Worm (Caenorhabditis elegans) whole organism, L3 larva: Measurements from ENCODE around the gene F42A10.9.

Experiments
- ceh-82 ChIP-seq: fragments of 150-350 bp; optimal IDR thresholded peaks from 2 replicates; lab custom pipeline; 2014; ENCODE audit warnings: missing biosample characterization, missing genetic modification characterization
- elt-3 ChIP-seq, 3 experiments: fragments of 150-350 bp in 1 of 3; sonication (generic microtip) in 2 of 3; optimal IDR thresholded peaks; 2 replicates in 2 of 3; 4 replicates in 1 of 3; lab custom pipeline; 2014 to 2017; ENCODE audit warnings: missing biosample characterization in 3 of 3, missing genetic modification characterization in 3 of 3
- lin-15B ChIP-seq: fragments of 150-350 bp; optimal IDR thresholded peaks from 2 replicates; lab custom pipeline; 2014; ENCODE audit warnings: missing biosample characterization, missing genetic modification characterization
- mdl-1 ChIP-seq: fragments of 150-350 bp; optimal IDR thresholded peaks from 2 replicates; lab custom pipeline; 2014; ENCODE audit warnings: missing biosample characterization, missing genetic modification characterization
- nhr-237 ChIP-seq: fragments of 150-350 bp; optimal IDR thresholded peaks from 2 replicates; lab custom pipeline; 2014; ENCODE audit warnings: missing biosample characterization, missing genetic modification characterization
- zag-1 ChIP-seq: fragments of 150-350 bp; optimal IDR thresholded peaks from 2 replicates; lab custom pipeline; 2014; ENCODE audit warnings: missing biosample characterization, missing genetic modification characterization

DNA sequence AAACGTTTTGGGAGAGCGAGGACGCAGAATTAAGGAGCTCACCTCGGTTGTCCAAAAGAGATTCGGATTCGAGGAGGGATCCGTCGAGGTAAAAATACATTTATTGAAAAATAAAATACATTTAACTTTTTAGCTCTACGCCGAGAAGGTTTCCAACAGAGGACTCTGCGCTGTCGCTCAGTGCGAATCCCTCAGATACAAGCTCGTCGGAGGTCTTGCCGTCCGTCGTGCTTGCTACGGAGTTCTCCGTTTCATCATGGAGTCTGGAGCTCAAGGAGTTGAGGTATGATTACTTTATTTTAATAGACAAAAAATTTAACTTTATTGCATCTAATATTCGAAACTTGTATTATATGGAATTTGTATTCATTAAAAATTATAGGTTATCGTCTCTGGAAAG lies 42.7 kb downstream of the F42A10.9 start:
- TF ChIP-seq zag-1 (no peak), nhr-237 (tag; lab: Kevin White, UChicago) (no peak), mdl-1 (tag; lab: Kevin White, UChicago) (no peak), elt-3 (tag; optimal IDR thresholded peaks at IDR 0.05; lab: Kevin White, UChicago) (no peak), ceh-82 (tag; lab: Kevin White, UChicago) (no peak), lin-15B (tag; lab: Kevin White, UChicago) (no peak)
